Worm (Caenorhabditis elegans) whole organism, young adult: ENCODE results near the gene T12A2.3.
A peak's percentile ranks its signal among the peaks of the same experiment; 100 is the strongest.

ENCODE experiments used
- nfya-1 ChIP-seq: sonication (generic microtip); optimal IDR thresholded peaks from 2 replicates; lab custom pipeline; 2017; ENCODE audit warnings: antibody characterized with exemption, missing compliant biosample characterization, missing genetic modification characterization, borderline replicate concordance; ENCODE audit not compliant: insufficient read depth
- nhr-80 ChIP-seq: sonication (generic microtip); optimal IDR thresholded peaks from 2 replicates; lab custom pipeline; 2016; ENCODE audit warnings: missing genetic modification characterization, missing compliant biosample characterization

Gene T12A2.3

ce11 chrIII:6290469-6291182, 50.0 kb downstream of the T12A2.3 start:
- TF ChIP-seq nfya-1, result no peak
- peak; percentile 26 for TF ChIP-seq nhr-80 (tag; lab: Kevin White, UChicago)
